Worm (Caenorhabditis elegans): ENCODE measurements around the gene str-93.

ce11 chrV:17660003-17660402 lies 13.2 kb downstream of the str-93 start, which contains the start of gene dgat-2:
- TF ChIP-seq ets-7 (tag; optimal IDR thresholded peaks at IDR 0.05) = no peak
- no peak for TF ChIP-seq scrt-1 (GFP tag; IDR thresholded peaks at IDR 0.05)
- no peak for TF ChIP-seq flt-1 (GFP tag; IDR thresholded peaks at IDR 0.05)
- TF ChIP-seq ceh-13 (GFP tag; optimal IDR thresholded peaks at IDR 0.05) = no peak
- no peak for TF ChIP-seq sea-1 (GFP tag; conservative IDR thresholded peaks at IDR 0.05)
- no peak for TF ChIP-seq ama-1 (optimal IDR thresholded peaks at IDR 0.05)
- no peak for TF ChIP-seq pes-1 (GFP tag; IDR thresholded peaks at IDR 0.05)

Measured in whole organism, early embryonic.